Worm (Caenorhabditis elegans) whole organism, L3 larva: ENCODE measurements around the gene fos-1.

Source experiments
- ZK546.5 ChIP-seq: sonication (generic microtip); optimal IDR thresholded peaks from 2 replicates; lab custom pipeline; 2017; ENCODE audit warnings: missing biosample characterization, missing genetic modification characterization
- ama-1 ChIP-seq: fragments of 150-350 bp; optimal IDR thresholded peaks from 2 replicates; lab custom pipeline; 2018
- elt-1 ChIP-seq: fragments of 150-350 bp; optimal IDR thresholded peaks from 2 replicates; lab custom pipeline; 2014; ENCODE audit warnings: missing biosample characterization, missing genetic modification characterization
- jun-1 ChIP-seq: fragments of 150-350 bp; optimal IDR thresholded peaks from 2 replicates; lab custom pipeline; 2014; ENCODE audit warnings: missing biosample characterization, missing genetic modification reagents, missing genetic modification characterization
- lin-39 ChIP-seq: fragments of 150-350 bp; optimal IDR thresholded peaks from 2 replicates; lab custom pipeline; 2018; ENCODE audit warnings: missing biosample characterization, missing genetic modification reagents, missing genetic modification characterization
- nfya-1 ChIP-seq: sonication (generic microtip); optimal IDR thresholded peaks from 2 replicates; lab custom pipeline; 2017; ENCODE audit warnings: missing genetic modification characterization, mild to moderate bottlenecking, missing compliant biosample characterization, antibody characterized with exemption, moderate library complexity; ENCODE audit not compliant: insufficient read depth
- nhr-11 ChIP-seq: fragments of 150-350 bp; optimal IDR thresholded peaks from 2 replicates; lab custom pipeline; 2014; ENCODE audit warnings: missing biosample characterization, missing genetic modification characterization
- nhr-12 ChIP-seq: fragments of 150-350 bp; optimal IDR thresholded peaks from 2 replicates; lab custom pipeline; 2014; ENCODE audit warnings: missing biosample characterization, missing genetic modification characterization
- nhr-237 ChIP-seq: fragments of 150-350 bp; optimal IDR thresholded peaks from 2 replicates; lab custom pipeline; 2014; ENCODE audit warnings: missing biosample characterization, missing genetic modification characterization
- nhr-28 ChIP-seq: fragments of 150-350 bp; optimal IDR thresholded peaks from 2 replicates; lab custom pipeline; 2014; ENCODE audit warnings: missing biosample characterization, missing genetic modification characterization
- nhr-76 ChIP-seq: fragments of 150-350 bp; sonication (generic microtip); optimal IDR thresholded peaks from 5 replicates; lab custom pipeline; 2014; ENCODE audit warnings: missing biosample characterization, missing genetic modification characterization
- nhr-77 ChIP-seq: fragments of 150-350 bp; optimal IDR thresholded peaks from 2 replicates; lab custom pipeline; 2014; ENCODE audit warnings: missing biosample characterization, missing genetic modification characterization
- unc-62 ChIP-seq: fragments of 150-350 bp; sonication (generic microtip); optimal IDR thresholded peaks from 4 replicates; lab custom pipeline; 2014; ENCODE audit warnings: missing biosample characterization, missing genetic modification reagents, missing genetic modification characterization
- ztf-4 ChIP-seq: fragments of 150-350 bp; optimal IDR thresholded peaks from 2 replicates; lab custom pipeline; 2014; ENCODE audit warnings: missing biosample characterization, missing genetic modification characterization

DNA sequence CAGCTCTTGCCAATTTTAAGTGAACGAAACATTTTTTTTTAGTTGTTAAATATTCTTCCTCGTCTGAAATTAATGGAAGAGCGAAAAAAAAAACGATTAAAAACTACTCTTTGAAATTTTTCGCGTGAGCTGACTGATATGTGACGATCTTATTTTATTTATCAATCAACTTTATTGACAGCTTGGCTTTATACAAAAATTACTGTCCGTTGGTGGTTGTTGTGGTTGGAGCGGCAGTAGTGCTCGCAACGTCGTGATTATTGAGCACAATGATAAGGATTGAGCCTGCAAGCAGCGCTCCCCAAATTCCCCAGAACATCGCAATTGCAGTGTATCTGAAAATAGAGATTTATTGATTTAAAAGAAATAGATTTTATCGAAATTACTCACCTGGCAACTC, 41.0 kb downstream of the fos-1 start:
- no peak for TF ChIP-seq lin-39 (tag; lab: Kevin White, UChicago)
- TF ChIP-seq unc-62 (GFP tag; lab: Kevin White, UChicago): no peak
- TF ChIP-seq ama-1 (lab: Kevin White, UChicago): no peak
- TF ChIP-seq nhr-76 (tag; lab: Kevin White, UChicago): no peak
- TF ChIP-seq elt-1 (tag; lab: Kevin White, UChicago): no peak
- no peak for TF ChIP-seq nhr-12 (tag; lab: Kevin White, UChicago)
- no peak for TF ChIP-seq ztf-4 (tag; lab: Kevin White, UChicago)
- no peak for TF ChIP-seq nhr-77
- no peak for TF ChIP-seq jun-1 (tag; lab: Kevin White, UChicago)
- no peak for TF ChIP-seq nhr-11 (tag; lab: Kevin White, UChicago)
- TF ChIP-seq nhr-237 (tag; lab: Kevin White, UChicago): no peak
- TF ChIP-seq ZK546.5: no peak
- no peak for TF ChIP-seq nfya-1 (tag; lab: Kevin White, UChicago)
- TF ChIP-seq nhr-28 (tag; lab: Kevin White, UChicago): no peak
